Worm (Caenorhabditis elegans): ENCODE results near the gene gbb-2.

DNA sequence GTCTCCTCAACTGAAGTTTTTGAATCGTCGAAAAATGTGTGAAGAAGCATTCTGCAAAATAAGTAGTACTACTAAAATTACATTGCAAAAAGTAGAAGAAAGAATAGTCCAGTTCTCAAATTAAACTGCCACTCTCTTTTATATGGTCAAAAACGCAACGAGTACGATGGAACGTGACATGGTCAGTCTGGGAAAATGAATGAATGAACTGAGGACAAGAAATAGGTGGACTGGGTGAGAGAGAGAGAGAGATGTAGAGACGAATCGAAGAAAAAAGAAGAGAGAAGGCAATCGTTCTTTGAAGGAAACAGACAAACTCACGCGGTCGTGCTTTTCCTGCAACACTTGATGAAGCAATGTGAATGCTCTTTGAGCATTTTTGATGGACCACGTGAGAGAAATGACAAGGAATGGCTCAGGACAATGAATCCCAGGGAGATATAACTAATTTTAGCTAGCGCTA lies 29.5 kb downstream of the gbb-2 start, which contains the start of gene M01H9.3:
- no peak for TF ChIP-seq F13C5.2 (tag; optimal IDR thresholded peaks at IDR 0.05)
- no peak for TF ChIP-seq ama-1 (optimal IDR thresholded peaks at IDR 0.05)
- no peak for TF ChIP-seq B0310.2 (tag; optimal IDR thresholded peaks at IDR 0.05)
- no peak for TF ChIP-seq scrt-1 (GFP tag; IDR thresholded peaks at IDR 0.05)
- no peak for TF ChIP-seq sea-1 (GFP tag; conservative IDR thresholded peaks at IDR 0.05)
